Fruit fly (Drosophila melanogaster) whole organism, wandering third instar larva: ENCODE measurements around the gene CG17134.

Experiments
- Myc ChIP-seq: fragments of >200 bp; optimal IDR thresholded peaks from 2 replicates; lab custom pipeline; 2017
- rgr ChIP-seq: fragments of 200-800 bp; sonication (Bioruptor generic); optimal IDR thresholded peaks from 3 replicates; lab custom pipeline; 2016; ENCODE audit warnings: missing biosample characterization, mild to moderate bottlenecking, missing genetic modification characterization

dm6 chr2L:10849511-10850191 is 29.1 kb downstream of the CG17134 start, which contains the start of gene SmydA-3:
- TF ChIP-seq rgr: peak; percentile 9
- no peak for TF ChIP-seq Myc (lab: Kevin White, UChicago)
